Fruit fly (Drosophila melanogaster) whole organism, prepupa: ENCODE measurements around the gene Pnn.

ENCODE experiments used
- Blimp-1 ChIP-seq: fragments of 200-800 bp; sonication (Bioruptor generic); optimal IDR thresholded peaks from 3 replicates; lab custom pipeline; 2017; ENCODE audit warnings: missing biosample characterization, missing genetic modification characterization, mild to moderate bottlenecking, moderate library complexity, missing genetic modification reagents
- CG3032 ChIP-seq: fragments of 200-800 bp; optimal IDR thresholded peaks from 2 replicates; lab custom pipeline; 2019; ENCODE audit warnings: missing biosample characterization, mild to moderate bottlenecking, missing genetic modification characterization, moderate library complexity
- CG9139 ChIP-seq: fragments of 200-800 bp; sonication (Bioruptor generic); optimal IDR thresholded peaks from 3 replicates; lab custom pipeline; 2017; ENCODE audit warnings: missing biosample characterization, mild to moderate bottlenecking, missing genetic modification characterization
- Eip78C ChIP-seq: fragments of 200-800 bp; sonication (Bioruptor generic); peaks from one replicate; lab custom pipeline; 2016; ENCODE audit warnings: missing biosample characterization, missing genetic modification characterization
- Ets96B ChIP-seq: fragments of 200-800 bp; optimal IDR thresholded peaks from 2 replicates; lab custom pipeline; 2019; ENCODE audit warnings: missing biosample characterization, mild to moderate bottlenecking, missing genetic modification characterization, moderate library complexity
- Gug ChIP-seq: fragments of 200-800 bp; sonication (Bioruptor generic); IDR thresholded peaks from 2 replicates; pipeline ENCODE4 v1.3.6; 2022; ENCODE audit warnings: missing biosample characterization, missing genetic modification characterization
- Hr38 ChIP-seq: sonication (Bioruptor generic); optimal IDR thresholded peaks from 2 replicates; lab custom pipeline; 2016; ENCODE audit warnings: missing biosample characterization, missing genetic modification characterization
- Hr39 ChIP-seq: fragments of 200-800 bp; sonication (Bioruptor generic); optimal IDR thresholded peaks from 2 replicates; lab custom pipeline; 2016; ENCODE audit warnings: missing biosample characterization, missing genetic modification characterization
- Hr4 ChIP-seq: fragments of 200-800 bp; sonication (Bioruptor generic); optimal IDR thresholded peaks from 3 replicates; lab custom pipeline; 2016; ENCODE audit warnings: missing biosample characterization, missing genetic modification characterization
- cyc ChIP-seq: fragments of 200-800 bp; sonication (Bioruptor generic); optimal IDR thresholded peaks from 3 replicates; lab custom pipeline; 2016; ENCODE audit warnings: missing biosample characterization, missing genetic modification characterization
- dac ChIP-seq: fragments of 200-800 bp; sonication (Bioruptor generic); optimal IDR thresholded peaks from 2 replicates; lab custom pipeline; 2017; ENCODE audit warnings: missing biosample characterization, mild to moderate bottlenecking, missing genetic modification characterization
- fd59A ChIP-seq: fragments of 200-800 bp; sonication (Bioruptor generic); optimal IDR thresholded peaks from 2 replicates; lab custom pipeline; 2017; ENCODE audit warnings: missing biosample characterization, mild to moderate bottlenecking, missing genetic modification characterization, missing genetic modification reagents
- pdm3 ChIP-seq: fragments of 200-800 bp; sonication (Bioruptor generic); optimal IDR thresholded peaks from 3 replicates; lab custom pipeline; 2016; ENCODE audit warnings: missing biosample characterization, missing genetic modification characterization
- spab ChIP-seq: fragments of 200-800 bp; sonication (Bioruptor generic); optimal IDR thresholded peaks from 2 replicates; lab custom pipeline; 2017; ENCODE audit warnings: missing biosample characterization, mild to moderate bottlenecking, missing genetic modification characterization, missing genetic modification reagents

DNA sequence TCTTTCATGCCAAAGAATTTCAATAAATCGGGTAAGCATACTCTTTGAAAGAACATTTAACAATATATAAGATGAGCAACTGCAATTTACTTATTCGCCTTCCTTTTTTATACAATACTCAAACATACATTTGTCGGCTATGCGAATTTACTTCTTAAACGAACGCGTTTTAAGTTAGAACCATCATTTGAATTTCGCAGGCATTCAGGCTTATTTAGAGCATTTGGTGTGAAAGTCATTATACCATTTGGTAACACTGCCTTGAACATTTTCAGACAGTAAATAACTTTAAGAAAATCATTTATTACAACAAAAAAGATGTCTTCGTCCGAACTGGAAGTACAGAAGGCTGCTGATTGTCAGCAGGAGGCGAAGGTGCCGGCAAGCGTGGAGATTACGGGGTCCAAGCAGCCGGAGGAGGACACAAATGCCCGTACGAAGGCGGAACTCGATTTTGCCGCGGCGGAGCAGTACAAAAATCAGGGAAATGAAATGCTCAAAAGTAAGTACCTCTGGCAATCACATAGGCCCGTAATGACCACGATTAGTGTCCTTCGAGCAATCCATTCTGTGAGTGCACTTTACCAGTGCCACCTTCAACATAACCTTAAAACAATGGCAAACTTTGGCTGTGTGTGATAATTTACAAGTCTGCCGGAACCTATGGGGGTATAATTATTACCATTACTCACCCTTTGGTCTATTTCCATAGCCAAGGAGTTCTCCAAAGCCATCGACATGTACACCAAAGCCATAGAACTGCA is 7.4 kb downstream of the Pnn start:
- no peak for TF ChIP-seq spab
- TF ChIP-seq cyc (GFP tag; lab: Kevin White, UChicago), result no peak
- no peak for TF ChIP-seq Blimp-1
- no peak for TF ChIP-seq Ets96B (tag; lab: Kevin White, UChicago)
- no peak for TF ChIP-seq dac
- no peak for TF ChIP-seq CG9139 (GFP tag; lab: Kevin White, UChicago)
- no peak for TF ChIP-seq Gug (GFP tag; lab: Robert Waterston, UW)
- TF ChIP-seq pdm3 (GFP tag; lab: Kevin White, UChicago), result no peak
- no peak for TF ChIP-seq Hr4 (GFP tag; lab: Kevin White, UChicago)
- TF ChIP-seq Eip78C (GFP tag; lab: Kevin White, UChicago), result no peak
- no peak for TF ChIP-seq fd59A
- TF ChIP-seq CG3032, result no peak
- no peak for TF ChIP-seq Hr38 (GFP tag; lab: Kevin White, UChicago)
- TF ChIP-seq Hr39 (GFP tag; lab: Kevin White, UChicago), result no peak
